Worm (Caenorhabditis elegans): ENCODE data around the gene K02C4.3.

DNA sequence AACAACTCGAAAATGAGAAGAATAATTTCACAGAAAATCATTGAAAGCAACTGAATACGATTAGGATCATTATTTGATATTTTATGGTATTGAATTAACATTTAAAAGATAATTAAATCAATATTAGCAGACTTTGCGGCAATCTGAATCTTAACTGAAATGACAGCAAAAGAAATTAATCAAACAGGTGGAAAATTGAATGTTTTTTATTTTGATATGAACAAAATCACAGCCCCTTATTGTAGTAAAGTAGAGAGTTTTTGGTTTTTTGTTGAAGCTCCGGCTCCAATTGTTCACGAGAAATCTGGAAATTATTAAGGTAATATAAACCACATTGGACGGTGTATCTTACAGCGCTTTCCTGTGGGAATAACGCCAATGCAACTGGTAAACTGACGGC, 15.4 kb upstream of the K02C4.3 start, which contains the start of gene sre-2:
- no peak for TF ChIP-seq flt-1 (GFP tag; IDR thresholded peaks at IDR 0.05)
- no peak for TF ChIP-seq ref-1 (GFP tag; conservative IDR thresholded peaks at IDR 0.05)
- no peak for TF ChIP-seq klf-2 (GFP tag; conservative IDR thresholded peaks at IDR 0.05)
- no peak for TF ChIP-seq ztf-29 (GFP tag; IDR thresholded peaks at IDR 0.05)
- no peak for TF ChIP-seq cog-1 (tag; optimal IDR thresholded peaks at IDR 0.05)
- TF ChIP-seq T22C8.4 (GFP tag; IDR thresholded peaks at IDR 0.05): no peak
